Worm (Caenorhabditis elegans) whole organism, L4 larva: ENCODE measurements around the gene mxl-1.

Experiments
- R02D3.7 ChIP-seq: fragments of 150-350 bp; sonication (generic microtip); optimal IDR thresholded peaks from 3 replicates; lab custom pipeline; 2014; ENCODE audit warnings: missing biosample characterization, missing genetic modification characterization
- T20F7.1 ChIP-seq: fragments of 200-800 bp; sonication (Bioruptor generic); optimal IDR thresholded peaks from 2 replicates; lab custom pipeline; 2018; ENCODE audit warnings: mild to moderate bottlenecking, missing genetic modification characterization, missing compliant biosample characterization
- Y105C5A.15 ChIP-seq: fragments of 200-800 bp; sonication (Bioruptor generic); IDR thresholded peaks from 2 replicates; pipeline ENCODE4 v1.3.6; 2022; ENCODE audit warnings: missing genetic modification characterization, missing compliant biosample characterization
- Y5F2A.4 ChIP-seq: fragments of 200-800 bp; sonication (Bioruptor generic); optimal IDR thresholded peaks from 2 replicates; lab custom pipeline; 2018; ENCODE audit warnings: mild to moderate bottlenecking, missing genetic modification characterization, missing compliant biosample characterization
- ceh-82 ChIP-seq: sonication (generic microtip); optimal IDR thresholded peaks from 2 replicates; lab custom pipeline; 2017; ENCODE audit warnings: missing biosample characterization, missing genetic modification characterization
- ctbp-1 ChIP-seq: fragments of 200-800 bp; sonication (Bioruptor generic); IDR thresholded peaks from 2 replicates; pipeline ENCODE4 v1.3.6; 2022; ENCODE audit warnings: missing genetic modification reagents, missing genetic modification characterization, missing compliant biosample characterization
- daf-12 ChIP-seq: fragments of 150-350 bp; optimal IDR thresholded peaks from 2 replicates; lab custom pipeline; 2014; ENCODE audit warnings: missing biosample characterization, missing genetic modification reagents, missing genetic modification characterization
- dmd-6 ChIP-seq: fragments of 200-800 bp; sonication (Bioruptor generic); IDR thresholded peaks from 2 replicates; pipeline ENCODE4 v1.3.6; 2022; ENCODE audit warnings: missing genetic modification reagents, missing genetic modification characterization, missing compliant biosample characterization
- dpl-1 ChIP-seq: fragments of 150-350 bp; optimal IDR thresholded peaks from 2 replicates; lab custom pipeline; 2014; ENCODE audit warnings: missing biosample characterization, missing genetic modification reagents, missing genetic modification characterization
- dve-1 ChIP-seq: sonication (generic microtip); optimal IDR thresholded peaks from 2 replicates; lab custom pipeline; 2017; ENCODE audit warnings: antibody characterized with exemption, mild to moderate bottlenecking, missing genetic modification characterization, missing compliant biosample characterization; ENCODE audit not compliant: insufficient read depth
- egl-27 ChIP-seq: sonication (generic microtip); optimal IDR thresholded peaks from 3 replicates; lab custom pipeline; 2017; ENCODE audit warnings: missing biosample characterization, missing genetic modification reagents, missing genetic modification characterization
- fkh-10 ChIP-seq: fragments of 150-350 bp; optimal IDR thresholded peaks from 2 replicates; lab custom pipeline; 2014; ENCODE audit warnings: missing biosample characterization, missing genetic modification reagents, missing genetic modification characterization
- hlh-11 ChIP-seq: fragments of 200-800 bp; sonication (Bioruptor generic); optimal IDR thresholded peaks from 2 replicates; lab custom pipeline; 2018; ENCODE audit warnings: mild to moderate bottlenecking, missing genetic modification characterization, missing compliant biosample characterization
- lin-1 ChIP-seq: fragments of 200-800 bp; sonication (Bioruptor generic); IDR thresholded peaks from 2 replicates; pipeline ENCODE4 v1.3.6; 2022; ENCODE audit warnings: missing genetic modification reagents, missing genetic modification characterization, missing compliant biosample characterization
- lir-3 ChIP-seq: sonication (generic microtip); optimal IDR thresholded peaks from 2 replicates; lab custom pipeline; 2016; ENCODE audit warnings: mild to moderate bottlenecking, missing genetic modification characterization, missing compliant biosample characterization
- mdt-29 ChIP-seq: fragments of 200-800 bp; sonication (Bioruptor generic); IDR thresholded peaks from 2 replicates; pipeline ENCODE4 v1.3.6; 2022; ENCODE audit warnings: missing genetic modification reagents, missing genetic modification characterization, missing compliant biosample characterization
- mep-1 ChIP-seq: fragments of 150-350 bp; sonication (generic microtip); optimal IDR thresholded peaks from 3 replicates; lab custom pipeline; 2014; ENCODE audit warnings: missing biosample characterization, missing genetic modification characterization
- mxl-2 ChIP-seq: fragments of 200-800 bp; sonication (Bioruptor generic); conservative IDR thresholded peaks from 2 replicates; pipeline ENCODE4 v1.3.6; 2022; ENCODE audit warnings: missing genetic modification reagents, missing genetic modification characterization, missing compliant biosample characterization
- mxl-3 ChIP-seq: fragments of 200-800 bp; sonication (Bioruptor generic); optimal IDR thresholded peaks from 2 replicates; lab custom pipeline; 2018; ENCODE audit warnings: mild to moderate bottlenecking, missing genetic modification characterization, missing compliant biosample characterization
- nhr-102 ChIP-seq: sonication (generic microtip); optimal IDR thresholded peaks from 2 replicates; lab custom pipeline; 2016; ENCODE audit warnings: mild to moderate bottlenecking, missing genetic modification characterization, moderate library complexity, missing compliant biosample characterization
- nhr-28 ChIP-seq: fragments of 150-350 bp; optimal IDR thresholded peaks from 2 replicates; lab custom pipeline; 2014; ENCODE audit warnings: missing biosample characterization, missing genetic modification characterization
- nhr-48 ChIP-seq: sonication (generic microtip); optimal IDR thresholded peaks from 2 replicates; lab custom pipeline; 2016; ENCODE audit warnings: mild to moderate bottlenecking, missing genetic modification characterization, missing compliant biosample characterization
- nhr-77 ChIP-seq: fragments of 150-350 bp; optimal IDR thresholded peaks from 2 replicates; lab custom pipeline; 2014; ENCODE audit warnings: missing biosample characterization, missing genetic modification characterization
- pqm-1 ChIP-seq: sonication (generic microtip); optimal IDR thresholded peaks from 2 replicates; lab custom pipeline; 2017; ENCODE audit warnings: missing biosample characterization, missing genetic modification characterization
- saeg-2 ChIP-seq: fragments of 200-800 bp; sonication (Bioruptor generic); IDR thresholded peaks from 2 replicates; pipeline ENCODE4 v1.3.6; 2022; ENCODE audit warnings: missing genetic modification reagents, missing genetic modification characterization, missing compliant biosample characterization
- skn-1 ChIP-seq: fragments of 150-350 bp; optimal IDR thresholded peaks from 2 replicates; lab custom pipeline; 2014; ENCODE audit warnings: missing biosample characterization, missing genetic modification characterization
- spr-1 ChIP-seq: sonication (generic microtip); optimal IDR thresholded peaks from 2 replicates; lab custom pipeline; 2016; ENCODE audit warnings: mild to moderate bottlenecking, missing genetic modification characterization, missing compliant biosample characterization
- unc-130 ChIP-seq: sonication (generic microtip); optimal IDR thresholded peaks from 2 replicates; lab custom pipeline; 2016; ENCODE audit warnings: missing genetic modification reagents, missing genetic modification characterization, missing compliant biosample characterization
- unc-62 ChIP-seq, 3 experiments: fragments of 150-350 bp in 1 of 3; sonication (generic microtip); optimal IDR thresholded peaks in 2 of 3; peaks in 1 of 3; 1 replicate in 1 of 3; 2 replicates in 2 of 3; lab custom pipeline; 2014 to 2017; ENCODE audit warnings: missing biosample characterization in 3 of 3, missing genetic modification characterization in 3 of 3, missing genetic modification reagents in 3 of 3, missing genotype in 1 of 3
- zip-11 ChIP-seq: fragments of 200-800 bp; sonication (Bioruptor generic); IDR thresholded peaks from 2 replicates; pipeline ENCODE4 v1.3.6; 2022; ENCODE audit warnings: missing genetic modification characterization, missing compliant biosample characterization
- ztf-7 ChIP-seq: fragments of 150-350 bp; optimal IDR thresholded peaks from 2 replicates; lab custom pipeline; 2014; ENCODE audit warnings: missing biosample characterization, missing genetic modification characterization

mxl-1 gene

DNA sequence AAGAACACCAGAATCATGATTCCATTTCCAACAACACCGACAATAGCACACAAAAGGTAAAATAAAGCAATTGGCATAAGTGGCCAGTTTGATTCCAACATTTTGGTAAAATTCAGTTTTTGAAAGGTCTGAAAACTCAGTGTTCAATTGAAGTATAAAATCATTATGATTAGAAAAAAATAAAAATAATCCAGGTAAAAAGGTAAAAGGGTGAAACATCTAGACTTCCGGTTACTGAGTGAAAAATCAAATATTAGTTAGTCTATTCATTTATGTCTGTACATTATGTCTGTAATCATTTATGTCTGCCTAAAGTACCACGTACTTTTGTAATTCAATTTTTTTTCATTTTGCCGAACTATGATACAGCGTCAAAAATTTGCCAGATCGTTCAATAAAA, 10.3 kb downstream of the mxl-1 start, which contains the start of gene srsx-31:
Gene srsx-31 (minus strand): TSS at position 101 of the 400 bp plus-strand sequence.
- TF ChIP-seq lir-3 (tag; lab: Kevin White, UChicago) = no peak
- TF ChIP-seq ceh-82 = no peak
- TF ChIP-seq lin-1 = no peak
- TF ChIP-seq T20F7.1 = no peak
- TF ChIP-seq egl-27 (tag; lab: Kevin White, UChicago) = no peak
- TF ChIP-seq Y105C5A.15 = no peak
- TF ChIP-seq mxl-2 (GFP tag; lab: Robert Waterston, UW) = no peak
- TF ChIP-seq ctbp-1 = no peak
- no peak for TF ChIP-seq nhr-48
- TF ChIP-seq nhr-102 = no peak
- no peak for TF ChIP-seq mdt-29 (GFP tag; lab: Robert Waterston, UW)
- TF ChIP-seq nhr-77 (tag; lab: Kevin White, UChicago) = no peak
- no peak for TF ChIP-seq mep-1 (tag; lab: Kevin White, UChicago)
- TF ChIP-seq Y5F2A.4 (GFP tag; lab: Kevin White, UChicago) = no peak
- TF ChIP-seq, all 104 proteins: peak for 0

- TF ChIP-seq unc-62 (GFP tag; optimal IDR thresholded peaks at IDR 0.05 in 1 of 2; lab: Kevin White, UChicago) (peak in 1 of 2 experiments; percentile 7), unc-62 (tag; optimal IDR thresholded peaks at IDR 0.05; lab: Kevin White, UChicago) (no peak), hlh-11 (tag; lab: Kevin White, UChicago) (no peak)
Observed at ce11 chrV:11258896-11259295, 14.3 kb downstream of the mxl-1 start, which contains the start of gene lgc-36. Gene lgc-36 (minus strand): TSS chrV:11258996.

- TF ChIP-seq daf-12 (tag; lab: Kevin White, UChicago) = no peak
- no peak for TF ChIP-seq spr-1 (tag; lab: Kevin White, UChicago)
Observed at ce11 chrV:11260622-11261021, 16.0 kb downstream of the mxl-1 start, which contains the start of gene F07B10.7. Gene F07B10.7 (minus strand): TSS chrV:11260722.

ce11 chrV:11263025-11263424, 18.4 kb downstream of the mxl-1 start, which contains the start of gene F07B10.4:
Gene F07B10.4 (minus strand): TSS chrV:11263125.
- no peak for TF ChIP-seq spr-1 (tag; lab: Kevin White, UChicago)

ce11 chrV:11265482-11265881, 20.8 kb downstream of the mxl-1 start, which contains the start of gene cln-3.1:
Gene cln-3.1 (minus strand): TSS chrV:11265652.
- TF ChIP-seq mdt-29 (GFP tag; lab: Robert Waterston, UW) (no peak), dmd-6 (GFP tag; lab: Robert Waterston, UW) (peak; percentile 66), fkh-10 (GFP tag; lab: Kevin White, UChicago) (no peak), unc-62 (GFP tag; optimal IDR thresholded peaks at IDR 0.05 in 1 of 2; lab: Kevin White, UChicago) (peak in 1 of 2 experiments; percentile 10), unc-62 (tag; optimal IDR thresholded peaks at IDR 0.05; lab: Kevin White, UChicago) (no peak), nhr-28 (peak; percentile 37), dve-1 (tag; lab: Kevin White, UChicago) (no peak), pqm-1 (tag; lab: Kevin White, UChicago) (peak; percentile 63), mxl-3 (peak; percentile 81)

- TF ChIP-seq zip-11 (GFP tag; lab: Robert Waterston, UW) (no peak), unc-130 (GFP tag; lab: Kevin White, UChicago) (no peak), ztf-7 (no peak), saeg-2 (GFP tag; lab: Robert Waterston, UW) (no peak), skn-1 (tag; lab: Kevin White, UChicago) (no peak), dpl-1 (GFP tag; lab: Kevin White, UChicago) (no peak), R02D3.7 (tag; lab: Kevin White, UChicago) (no peak)
- TF ChIP-seq, all 104 proteins: peak for 0
Observed at ce11 chrV:11266681-11267080, 22.0 kb downstream of the mxl-1 start, which contains the start of gene str-116. Gene str-116 (plus strand): TSS chrV:11266981.
